Worm (Caenorhabditis elegans) whole organism, early embryonic: Measurements from ENCODE around the gene F56D5.3.

Source experiments
- B0310.2 ChIP-seq: sonication (generic microtip); optimal IDR thresholded peaks from 2 replicates; lab custom pipeline; 2016; ENCODE audit warnings: mild to moderate bottlenecking, missing genetic modification characterization, missing compliant biosample characterization
- F13C5.2 ChIP-seq: sonication (generic microtip); optimal IDR thresholded peaks from 2 replicates; lab custom pipeline; 2017; ENCODE audit warnings: mild to moderate bottlenecking, missing genetic modification characterization, inconsistent platforms, missing compliant biosample characterization
- aly-1 ChIP-seq: sonication (generic microtip); optimal IDR thresholded peaks from 2 replicates; lab custom pipeline; 2016; ENCODE audit warnings: missing genetic modification characterization, missing compliant biosample characterization
- ama-1 ChIP-seq: fragments of 150-350 bp; optimal IDR thresholded peaks from 2 replicates; lab custom pipeline; 2014
- ceh-13 ChIP-seq: fragments of 200-800 bp; sonication (Bioruptor generic); optimal IDR thresholded peaks from 2 replicates; lab custom pipeline; 2018; ENCODE audit warnings: mild to moderate bottlenecking, missing genetic modification characterization, missing compliant biosample characterization
- ceh-36 ChIP-seq: sonication (generic microtip); optimal IDR thresholded peaks from 2 replicates; lab custom pipeline; 2016; ENCODE audit warnings: missing genetic modification characterization, inconsistent platforms, missing compliant biosample characterization
- ets-7 ChIP-seq: sonication (generic microtip); optimal IDR thresholded peaks from 2 replicates; lab custom pipeline; 2016; ENCODE audit warnings: missing genotype, missing genetic modification characterization, missing compliant biosample characterization
- flt-1 ChIP-seq: fragments of 200-800 bp; sonication (Bioruptor generic); IDR thresholded peaks from 2 replicates; pipeline ENCODE4 v1.3.6; 2022; ENCODE audit warnings: missing genetic modification characterization, missing compliant biosample characterization
- hmbx-1 ChIP-seq: sonication (generic microtip); optimal IDR thresholded peaks from 2 replicates; lab custom pipeline; 2016; ENCODE audit warnings: mild to moderate bottlenecking, missing genetic modification characterization, missing compliant biosample characterization
- hmg-4 ChIP-seq: fragments of 200-800 bp; sonication (Bioruptor generic); optimal IDR thresholded peaks from 2 replicates; lab custom pipeline; 2018; ENCODE audit warnings: mild to moderate bottlenecking, missing genetic modification characterization, missing compliant biosample characterization
- hnd-1 ChIP-seq: sonication (generic microtip); optimal IDR thresholded peaks from 2 replicates; lab custom pipeline; 2016; ENCODE audit warnings: missing genetic modification characterization, missing compliant biosample characterization
- pes-1 ChIP-seq: fragments of 200-800 bp; sonication (Bioruptor generic); IDR thresholded peaks from 2 replicates; pipeline ENCODE4 v1.3.6; 2022; ENCODE audit warnings: missing genetic modification reagents, missing genetic modification characterization, missing compliant biosample characterization
- scrt-1 ChIP-seq: fragments of 200-800 bp; sonication (Bioruptor generic); IDR thresholded peaks from 2 replicates; pipeline ENCODE4 v1.3.6; 2022; ENCODE audit warnings: missing genetic modification characterization, missing compliant biosample characterization
- sea-1 ChIP-seq: fragments of 200-800 bp; sonication (Bioruptor generic); conservative IDR thresholded peaks from 2 replicates; pipeline ENCODE4 v1.3.6; 2022; ENCODE audit warnings: missing genetic modification characterization, missing compliant biosample characterization
- tbx-11 ChIP-seq: fragments of 200-800 bp; sonication (Bioruptor generic); IDR thresholded peaks from 2 replicates; pipeline ENCODE4 v1.3.6; 2022; ENCODE audit warnings: missing genetic modification characterization, missing compliant biosample characterization
- tbx-37 ChIP-seq: fragments of 200-800 bp; sonication (Bioruptor generic); conservative IDR thresholded peaks from 2 replicates; pipeline ENCODE4 v1.3.6; 2022; ENCODE audit warnings: missing genetic modification reagents, missing genetic modification characterization, missing compliant biosample characterization
- tra-4 ChIP-seq: sonication (generic microtip); optimal IDR thresholded peaks from 2 replicates; lab custom pipeline; 2017; ENCODE audit warnings: missing genetic modification characterization, missing compliant biosample characterization

The F56D5.3 gene

ce11 chrIV:9442106-9442532 lies 44.7 kb downstream of the F56D5.3 start:
- no peak for TF ChIP-seq ama-1 (lab: Kevin White, UChicago)
- no peak for TF ChIP-seq hmg-4
- no peak for TF ChIP-seq sea-1 (GFP tag; lab: Robert Waterston, UW)
- TF ChIP-seq hnd-1 (tag; lab: Kevin White, UChicago): no peak
- TF ChIP-seq B0310.2 (tag; lab: Kevin White, UChicago): no peak
- TF ChIP-seq aly-1 (tag; lab: Kevin White, UChicago): no peak
- TF ChIP-seq ceh-36 (tag; lab: Kevin White, UChicago): no peak
- no peak for TF ChIP-seq ets-7 (tag; lab: Kevin White, UChicago)
- TF ChIP-seq F13C5.2: no peak
- no peak for TF ChIP-seq flt-1 (GFP tag; lab: Robert Waterston, UW)
- TF ChIP-seq scrt-1 (GFP tag; lab: Robert Waterston, UW): no peak
- TF ChIP-seq ceh-13 (GFP tag; lab: Kevin White, UChicago): no peak
- TF ChIP-seq pes-1 (GFP tag; lab: Robert Waterston, UW): no peak

- no peak for TF ChIP-seq scrt-1 (GFP tag; lab: Robert Waterston, UW)
- TF ChIP-seq ceh-13 (GFP tag; lab: Kevin White, UChicago): no peak
- no peak for TF ChIP-seq F13C5.2
- TF ChIP-seq tra-4: no peak
- TF ChIP-seq B0310.2 (tag; lab: Kevin White, UChicago): no peak
- TF ChIP-seq tbx-37 (GFP tag; lab: Robert Waterston, UW): no peak
- no peak for TF ChIP-seq flt-1 (GFP tag; lab: Robert Waterston, UW)
- TF ChIP-seq aly-1 (tag; lab: Kevin White, UChicago): no peak
- no peak for TF ChIP-seq ama-1 (lab: Kevin White, UChicago)
- TF ChIP-seq pes-1 (GFP tag; lab: Robert Waterston, UW): no peak
- TF ChIP-seq hnd-1 (tag; lab: Kevin White, UChicago): no peak
- TF ChIP-seq sea-1 (GFP tag; lab: Robert Waterston, UW): no peak
- no peak for TF ChIP-seq ets-7 (tag; lab: Kevin White, UChicago)
Observed at ce11 chrIV:9443940-9444339, 46.6 kb downstream of the F56D5.3 start, which contains the start of gene F38E11.9. Gene F38E11.9 (minus strand): TSS chrIV:9444040.

- TF ChIP-seq ama-1 (lab: Kevin White, UChicago) (peak; percentile 93), F13C5.2 (peak; percentile 85), B0310.2 (tag; lab: Kevin White, UChicago) (peak; percentile 3), tbx-37 (GFP tag; lab: Robert Waterston, UW) (no peak), pes-1 (GFP tag; lab: Robert Waterston, UW) (no peak), ceh-13 (GFP tag; lab: Kevin White, UChicago) (no peak), hmg-4 (peak; percentile 57), flt-1 (GFP tag; lab: Robert Waterston, UW) (peak; percentile 69), sea-1 (GFP tag; lab: Robert Waterston, UW) (0 out of 2 replicates have a peak, but pooled peaks have one; percentile 19), tra-4 (no peak), hnd-1 (tag; lab: Kevin White, UChicago) (no peak), hmbx-1 (no peak)
Observed at ce11 chrIV:9444417-9445026, 47.1 kb downstream of the F56D5.3 start.

ce11 chrIV:9445407-9445806 lies 48.0 kb downstream of the F56D5.3 start, which contains the start of gene hsp-12.3:
Gene hsp-12.3 (minus strand): TSS chrIV:9445507.
- TF ChIP-seq hmg-4 (no peak), tbx-37 (GFP tag; lab: Robert Waterston, UW) (no peak), ets-7 (tag; lab: Kevin White, UChicago) (no peak), ceh-36 (tag; lab: Kevin White, UChicago) (no peak), tra-4 (no peak), ama-1 (lab: Kevin White, UChicago) (no peak), ceh-13 (GFP tag; lab: Kevin White, UChicago) (no peak), sea-1 (GFP tag; lab: Robert Waterston, UW) (no peak), hnd-1 (tag; lab: Kevin White, UChicago) (no peak), aly-1 (tag; lab: Kevin White, UChicago) (no peak), tbx-11 (no peak), pes-1 (GFP tag; lab: Robert Waterston, UW) (no peak), flt-1 (GFP tag; lab: Robert Waterston, UW) (no peak), scrt-1 (GFP tag; lab: Robert Waterston, UW) (no peak), hmbx-1 (no peak), F13C5.2 (no peak), B0310.2 (tag; lab: Kevin White, UChicago) (no peak)

ce11 chrIV:9447209-9447608 lies 49.8 kb downstream of the F56D5.3 start, which contains the start of gene hsp-12.6:
Gene hsp-12.6 (minus strand): TSS chrIV:9447228.
- no peak for TF ChIP-seq ceh-36 (tag; lab: Kevin White, UChicago)
- no peak for TF ChIP-seq hmbx-1
- no peak for TF ChIP-seq F13C5.2
- no peak for TF ChIP-seq aly-1 (tag; lab: Kevin White, UChicago)
- TF ChIP-seq B0310.2 (tag; lab: Kevin White, UChicago): no peak
- no peak for TF ChIP-seq tbx-37 (GFP tag; lab: Robert Waterston, UW)
- no peak for TF ChIP-seq tra-4
- TF ChIP-seq ets-7 (tag; lab: Kevin White, UChicago): no peak
- TF ChIP-seq ceh-13 (GFP tag; lab: Kevin White, UChicago): no peak
- no peak for TF ChIP-seq hnd-1 (tag; lab: Kevin White, UChicago)
- no peak for TF ChIP-seq flt-1 (GFP tag; lab: Robert Waterston, UW)
- no peak for TF ChIP-seq tbx-11
- TF ChIP-seq scrt-1 (GFP tag; lab: Robert Waterston, UW): no peak
- no peak for TF ChIP-seq ama-1 (lab: Kevin White, UChicago)
- no peak for TF ChIP-seq hmg-4
- TF ChIP-seq sea-1 (GFP tag; lab: Robert Waterston, UW): no peak
- no peak for TF ChIP-seq pes-1 (GFP tag; lab: Robert Waterston, UW)

- TF ChIP-seq scrt-1 (GFP tag; lab: Robert Waterston, UW): no peak
- no peak for TF ChIP-seq ets-7 (tag; lab: Kevin White, UChicago)
- no peak for TF ChIP-seq hmg-4
- no peak for TF ChIP-seq B0310.2 (tag; lab: Kevin White, UChicago)
- no peak for TF ChIP-seq tra-4
- TF ChIP-seq tbx-37 (GFP tag; lab: Robert Waterston, UW): no peak
- no peak for TF ChIP-seq pes-1 (GFP tag; lab: Robert Waterston, UW)
- no peak for TF ChIP-seq ceh-36 (tag; lab: Kevin White, UChicago)
- no peak for TF ChIP-seq aly-1 (tag; lab: Kevin White, UChicago)
- TF ChIP-seq F13C5.2: no peak
- no peak for TF ChIP-seq sea-1 (GFP tag; lab: Robert Waterston, UW)
- no peak for TF ChIP-seq ceh-13 (GFP tag; lab: Kevin White, UChicago)
- TF ChIP-seq hnd-1 (tag; lab: Kevin White, UChicago): no peak
- TF ChIP-seq flt-1 (GFP tag; lab: Robert Waterston, UW): no peak
- TF ChIP-seq tbx-11: no peak
Observed at ce11 chrIV:9450375-9450774, 53.0 kb downstream of the F56D5.3 start, which contains the start of gene cpin-1. Gene cpin-1 (plus strand): TSS chrIV:9450675.
